Worm (Caenorhabditis elegans) whole organism, L2 larva: Measurements from ENCODE around the gene srd-63.

Experiments
- R02D3.7 ChIP-seq: fragments of 150-350 bp; optimal IDR thresholded peaks from 2 replicates; lab custom pipeline; 2014; ENCODE audit warnings: missing biosample characterization, missing genetic modification characterization
- Y55F3AM.14 ChIP-seq: fragments of 200-800 bp; sonication (Bioruptor generic); optimal IDR thresholded peaks from 2 replicates; lab custom pipeline; 2018; ENCODE audit warnings: mild to moderate bottlenecking, missing genetic modification characterization, missing compliant biosample characterization
- ZK546.5 ChIP-seq: sonication (generic microtip); optimal IDR thresholded peaks from 2 replicates; lab custom pipeline; 2017; ENCODE audit warnings: missing biosample characterization, missing genetic modification characterization
- alr-1 ChIP-seq: fragments of 150-350 bp; optimal IDR thresholded peaks from 2 replicates; lab custom pipeline; 2014; ENCODE audit warnings: missing biosample characterization, missing genetic modification characterization
- aly-2 ChIP-seq: fragments of 150-350 bp; optimal IDR thresholded peaks from 2 replicates; lab custom pipeline; 2014; ENCODE audit warnings: missing biosample characterization, missing genetic modification characterization
- blmp-1 ChIP-seq: sonication (generic microtip); optimal IDR thresholded peaks from 2 replicates; lab custom pipeline; 2017; ENCODE audit warnings: missing genetic modification characterization, mild to moderate bottlenecking, missing compliant biosample characterization, antibody characterized with exemption, moderate library complexity; ENCODE audit not compliant: insufficient read depth
- ceh-16 ChIP-seq: fragments of 150-350 bp; optimal IDR thresholded peaks from 2 replicates; lab custom pipeline; 2014; ENCODE audit warnings: missing biosample characterization, missing genetic modification characterization
- dmd-4 ChIP-seq: sonication (generic microtip); optimal IDR thresholded peaks from 2 replicates; lab custom pipeline; 2017; ENCODE audit warnings: missing biosample characterization, missing genetic modification characterization
- egl-27 ChIP-seq: sonication (generic microtip); optimal IDR thresholded peaks from 3 replicates; lab custom pipeline; 2017; ENCODE audit warnings: missing biosample characterization, missing genetic modification reagents, missing genetic modification characterization
- elt-1 ChIP-seq: fragments of 150-350 bp; optimal IDR thresholded peaks from 2 replicates; lab custom pipeline; 2014; ENCODE audit warnings: missing biosample characterization, missing genetic modification characterization
- elt-3 ChIP-seq: sonication (generic microtip); optimal IDR thresholded peaks from 2 replicates; lab custom pipeline; 2017; ENCODE audit warnings: missing biosample characterization, missing genetic modification characterization
- gmeb-1 ChIP-seq: fragments of 150-350 bp; optimal IDR thresholded peaks from 2 replicates; lab custom pipeline; 2014; ENCODE audit warnings: missing biosample characterization, missing genetic modification characterization
- lin-11 ChIP-seq: fragments of 150-350 bp; sonication (generic microtip); optimal IDR thresholded peaks from 2 replicates; lab custom pipeline; 2014; ENCODE audit warnings: missing biosample characterization, missing genetic modification characterization, inconsistent platforms, mixed read lengths
- lin-13 ChIP-seq: fragments of 150-350 bp; optimal IDR thresholded peaks from 2 replicates; lab custom pipeline; 2014; ENCODE audit warnings: missing biosample characterization, missing genetic modification reagents, missing genetic modification characterization
- lin-39 ChIP-seq: fragments of 150-350 bp; optimal IDR thresholded peaks from 2 replicates; lab custom pipeline; 2014; ENCODE audit warnings: missing biosample characterization, missing genetic modification reagents, missing genetic modification characterization
- lsy-2 ChIP-seq, 2 experiments: fragments of 150-350 bp in 1 of 2; sonication (generic microtip) in 1 of 2; optimal IDR thresholded peaks; 2 replicates each; lab custom pipeline; 2014 to 2017; ENCODE audit warnings: missing biosample characterization in 2 of 2, missing genetic modification characterization in 2 of 2
- mab-5 ChIP-seq: fragments of 150-350 bp; optimal IDR thresholded peaks from 2 replicates; lab custom pipeline; 2014; ENCODE audit warnings: missing biosample characterization, missing genetic modification characterization
- mbf-1 ChIP-seq: sonication (generic microtip); optimal IDR thresholded peaks from 2 replicates; lab custom pipeline; 2017; ENCODE audit warnings: missing biosample characterization, missing genetic modification characterization
- mdl-1 ChIP-seq, 2 experiments: fragments of 150-350 bp in 1 of 2; sonication (generic microtip) in 1 of 2; optimal IDR thresholded peaks; 2 replicates each; lab custom pipeline; 2017; ENCODE audit warnings: missing biosample characterization in 2 of 2, missing genetic modification characterization in 2 of 2
- nhr-10 ChIP-seq: sonication (generic microtip); optimal IDR thresholded peaks from 2 replicates; lab custom pipeline; 2017; ENCODE audit warnings: missing biosample characterization, missing genetic modification characterization
- nhr-11 ChIP-seq: fragments of 150-350 bp; optimal IDR thresholded peaks from 2 replicates; lab custom pipeline; 2014; ENCODE audit warnings: missing biosample characterization, missing genetic modification characterization
- nhr-12 ChIP-seq: fragments of 150-350 bp; optimal IDR thresholded peaks from 2 replicates; lab custom pipeline; 2014; ENCODE audit warnings: missing biosample characterization, missing genetic modification characterization
- nhr-21 ChIP-seq: fragments of 150-350 bp; optimal IDR thresholded peaks from 2 replicates; lab custom pipeline; 2014; ENCODE audit warnings: missing biosample characterization, missing genetic modification characterization
- nhr-23 ChIP-seq: fragments of 150-350 bp; optimal IDR thresholded peaks from 2 replicates; lab custom pipeline; 2014; ENCODE audit warnings: missing biosample characterization, missing genetic modification reagents, missing genetic modification characterization
- nhr-237 ChIP-seq: fragments of 150-350 bp; optimal IDR thresholded peaks from 2 replicates; lab custom pipeline; 2014; ENCODE audit warnings: missing biosample characterization, missing genetic modification characterization
- nhr-25 ChIP-seq: fragments of 150-350 bp; sonication (generic microtip); optimal IDR thresholded peaks from 3 replicates; lab custom pipeline; 2014; ENCODE audit warnings: missing biosample characterization, missing genetic modification characterization
- nhr-6 ChIP-seq: fragments of 150-350 bp; optimal IDR thresholded peaks from 2 replicates; lab custom pipeline; 2014; ENCODE audit warnings: missing biosample characterization, missing genetic modification characterization
- nhr-77 ChIP-seq: fragments of 150-350 bp; optimal IDR thresholded peaks from 2 replicates; lab custom pipeline; 2014; ENCODE audit warnings: missing biosample characterization, missing genetic modification characterization
- peb-1 ChIP-seq: fragments of 150-350 bp; optimal IDR thresholded peaks from 2 replicates; lab custom pipeline; 2014; ENCODE audit warnings: missing biosample characterization, missing genetic modification characterization
- sem-4 ChIP-seq: fragments of 150-350 bp; optimal IDR thresholded peaks from 2 replicates; lab custom pipeline; 2014; ENCODE audit warnings: missing biosample characterization, missing genetic modification reagents, missing genetic modification characterization
- sma-3 ChIP-seq: sonication (generic microtip); optimal IDR thresholded peaks from 2 replicates; lab custom pipeline; 2016; ENCODE audit warnings: missing genetic modification reagents, missing genetic modification characterization, missing compliant biosample characterization
- sma-9 ChIP-seq, 2 experiments: fragments of 150-350 bp in 1 of 2; sonication (generic microtip) in 1 of 2; optimal IDR thresholded peaks; 2 replicates each; lab custom pipeline; 2014 to 2016; ENCODE audit warnings: missing genetic modification characterization in 2 of 2, mild to moderate bottlenecking in 1 of 2, missing biosample characterization in 1 of 2, missing compliant biosample characterization in 1 of 2, missing genetic modification reagents in 1 of 2, moderate library complexity in 1 of 2
- unc-39 ChIP-seq: fragments of 150-350 bp; optimal IDR thresholded peaks from 2 replicates; lab custom pipeline; 2014; ENCODE audit warnings: missing biosample characterization, missing genetic modification characterization
- unc-62 ChIP-seq: fragments of 150-350 bp; optimal IDR thresholded peaks from 2 replicates; lab custom pipeline; 2014; ENCODE audit warnings: missing biosample characterization, missing genetic modification reagents, missing genetic modification characterization
- zag-1 ChIP-seq: fragments of 150-350 bp; optimal IDR thresholded peaks from 2 replicates; lab custom pipeline; 2014; ENCODE audit warnings: missing biosample characterization, missing genetic modification characterization
- ztf-11 ChIP-seq: sonication (generic microtip); optimal IDR thresholded peaks from 2 replicates; lab custom pipeline; 2017; ENCODE audit warnings: missing biosample characterization, missing genetic modification characterization
- ztf-4 ChIP-seq: fragments of 150-350 bp; optimal IDR thresholded peaks from 2 replicates; lab custom pipeline; 2014; ENCODE audit warnings: missing biosample characterization, missing genetic modification characterization

Gene srd-63

DNA sequence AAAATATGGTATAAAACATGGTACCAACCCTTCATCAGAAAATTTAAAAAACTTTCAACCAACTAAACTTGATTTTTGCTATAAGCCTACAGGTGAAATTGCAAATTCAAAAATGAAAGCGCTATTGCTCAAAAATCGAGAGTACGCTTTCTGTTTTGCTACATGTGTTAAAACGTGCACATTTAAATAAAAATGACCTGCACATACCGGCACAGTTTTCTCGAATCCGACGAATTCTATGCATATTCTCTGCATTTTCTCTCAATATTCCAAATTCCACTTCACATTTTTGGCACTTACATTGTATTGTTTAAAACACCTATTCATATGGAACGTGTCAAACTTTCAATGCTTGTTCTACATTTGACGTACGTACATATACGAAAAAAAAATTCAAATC is 16.9 kb upstream of the srd-63 start, which contains the start of gene srh-145:
Gene srh-145, plus strand, starts transcription at position 193 of the 400 bp plus-strand sequence.
- TF ChIP-seq nhr-21, result no peak
- TF ChIP-seq ceh-16 (tag; lab: Kevin White, UChicago), result no peak
- no peak for TF ChIP-seq gmeb-1 (tag; lab: Kevin White, UChicago)
- TF ChIP-seq lin-11 (tag; lab: Kevin White, UChicago), result no peak
- no peak for TF ChIP-seq ztf-4 (tag; lab: Kevin White, UChicago)
- no peak for TF ChIP-seq aly-2
- no peak for TF ChIP-seq peb-1 (tag; lab: Kevin White, UChicago)
- no peak for TF ChIP-seq elt-3 (tag; lab: Kevin White, UChicago)
- no peak for TF ChIP-seq sma-3 (GFP tag; lab: Kevin White, UChicago)
- TF ChIP-seq nhr-10 (tag; lab: Kevin White, UChicago), result no peak

ce11 chrV:16407663-16408062 is 14.0 kb upstream of the srd-63 start, which contains the start of gene F26D2.3:
Gene F26D2.3, plus strand, starts transcription at chrV:16407963.
- no peak for TF ChIP-seq mdl-1 (tag; optimal IDR thresholded peaks at IDR 0.05; lab: Kevin White, UChicago)

- TF ChIP-seq lin-11 (tag; lab: Kevin White, UChicago), result no peak
- no peak for TF ChIP-seq nhr-6 (tag; lab: Kevin White, UChicago)
- no peak for TF ChIP-seq alr-1
- TF ChIP-seq ztf-11 (tag; lab: Kevin White, UChicago), result no peak
- TF ChIP-seq ZK546.5, result no peak
- TF ChIP-seq blmp-1 (tag; lab: Kevin White, UChicago), result no peak
- TF ChIP-seq aly-2, result no peak
- no peak for TF ChIP-seq ceh-16 (tag; lab: Kevin White, UChicago)
- no peak for TF ChIP-seq lsy-2 (tag; optimal IDR thresholded peaks at IDR 0.05; lab: Kevin White, UChicago)
- TF ChIP-seq egl-27, result no peak
- no peak for TF ChIP-seq sem-4
- no peak for TF ChIP-seq R02D3.7 (tag; lab: Kevin White, UChicago)
- TF ChIP-seq gmeb-1 (tag; lab: Kevin White, UChicago), result no peak
- no peak for TF ChIP-seq nhr-11 (tag; lab: Kevin White, UChicago)
- no peak for TF ChIP-seq sma-9 (GFP tag; optimal IDR thresholded peaks at IDR 0.05; lab: Kevin White, UChicago)
- TF ChIP-seq sma-9 (tag; optimal IDR thresholded peaks at IDR 0.05; lab: Kevin White, UChicago), result no peak
- no peak for TF ChIP-seq nhr-12 (tag; lab: Kevin White, UChicago)
- TF ChIP-seq mdl-1 (tag; optimal IDR thresholded peaks at IDR 0.05; lab: Kevin White, UChicago), result no peak
- TF ChIP-seq lin-13 (GFP tag; lab: Kevin White, UChicago), result no peak
- TF ChIP-seq unc-62, result no peak
- TF ChIP-seq, all 48 proteins: peak for 0
Observed at ce11 chrV:16406357-16406756, 12.7 kb upstream of the srd-63 start.

DNA sequence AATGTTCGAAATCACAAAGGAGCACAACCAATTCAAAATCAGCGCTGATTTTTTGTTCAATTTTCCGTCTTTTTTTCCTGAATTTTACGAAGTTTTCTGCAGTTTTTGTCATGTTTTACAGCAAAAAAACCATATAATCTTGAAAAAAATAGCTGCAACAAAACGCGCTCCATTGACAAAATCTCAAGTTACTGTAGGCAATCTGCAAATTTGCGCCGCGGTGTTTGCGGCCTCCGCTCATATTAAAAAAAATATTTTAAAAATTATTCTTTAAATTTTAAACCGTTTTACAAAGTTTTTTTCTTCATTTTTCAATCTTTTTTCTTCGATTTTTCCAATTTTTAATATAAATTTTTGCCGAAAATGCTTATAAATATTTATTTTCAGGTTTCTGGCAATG is 11.7 kb upstream of the srd-63 start:
- TF ChIP-seq lin-39 (no peak), elt-3 (tag; lab: Kevin White, UChicago) (no peak), sma-3 (GFP tag; lab: Kevin White, UChicago) (no peak), lin-11 (tag; lab: Kevin White, UChicago) (no peak), nhr-6 (tag; lab: Kevin White, UChicago) (no peak), egl-27 (no peak), nhr-25 (tag; lab: Kevin White, UChicago) (no peak), mbf-1 (no peak), aly-2 (no peak), nhr-11 (tag; lab: Kevin White, UChicago) (no peak), Y55F3AM.14 (no peak), zag-1 (no peak)

DNA sequence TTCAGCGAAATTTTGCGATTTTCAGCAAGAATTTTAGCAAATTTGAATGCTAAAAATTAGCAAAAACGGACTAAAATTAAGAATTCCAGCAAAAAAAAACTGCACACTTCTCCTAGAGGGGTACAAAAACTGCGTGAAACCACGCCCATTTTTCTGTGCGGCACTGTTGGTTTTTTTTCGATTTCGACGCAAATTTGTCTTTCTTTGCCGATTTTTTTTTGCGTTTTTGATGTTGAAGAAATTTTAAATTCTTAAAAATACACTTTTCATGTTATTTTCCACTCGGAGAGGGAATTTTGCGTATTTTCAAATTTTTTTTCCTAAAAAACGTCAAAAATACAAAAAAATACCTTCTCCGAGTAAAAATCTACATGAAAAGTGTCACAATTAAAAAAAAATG is 10.3 kb upstream of the srd-63 start, which contains the start of gene syp-1:
Gene syp-1, plus strand, starts transcription at position 301 of the 400 bp plus-strand sequence.
- TF ChIP-seq unc-39 (tag; lab: Kevin White, UChicago) (no peak), lin-39 (no peak), nhr-21 (no peak), ztf-4 (tag; lab: Kevin White, UChicago) (no peak), dmd-4 (tag; lab: Kevin White, UChicago) (no peak), mbf-1 (no peak), zag-1 (no peak), elt-1 (no peak), mab-5 (tag; lab: Kevin White, UChicago) (no peak), alr-1 (no peak), ztf-11 (tag; lab: Kevin White, UChicago) (no peak), nhr-23 (tag; lab: Kevin White, UChicago) (no peak), Y55F3AM.14 (no peak), nhr-77 (no peak), nhr-12 (tag; lab: Kevin White, UChicago) (no peak), blmp-1 (tag; lab: Kevin White, UChicago) (no peak), egl-27 (no peak), mdl-1 (tag; optimal IDR thresholded peaks at IDR 0.05; lab: Kevin White, UChicago) (no peak), nhr-25 (tag; lab: Kevin White, UChicago) (no peak), nhr-237 (tag; lab: Kevin White, UChicago) (no peak)
